Worm (Caenorhabditis elegans): Measurements from ENCODE around the gene zig-12.

Gene zig-12

DNA sequence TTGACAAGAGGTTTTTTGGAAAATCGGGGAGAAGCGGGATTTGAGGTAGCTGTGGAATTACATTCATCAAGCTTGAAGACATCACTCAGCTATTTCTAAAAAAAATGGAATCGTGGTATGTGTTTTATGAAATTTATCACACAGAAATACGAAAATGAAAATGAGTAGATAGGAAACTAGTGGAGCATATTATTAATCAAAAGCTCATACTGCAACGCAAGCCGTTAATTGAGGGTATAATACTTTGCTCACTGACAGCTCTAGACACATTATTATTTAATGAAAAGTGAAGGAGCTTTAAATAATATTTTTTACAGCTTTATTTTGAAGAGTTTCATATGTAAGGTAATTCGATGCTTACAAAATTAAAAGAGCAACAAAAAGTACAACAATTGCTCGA is 20.8 kb upstream of the zig-12 start, which contains the start of gene M02D8.7:
Gene M02D8.7 (minus strand): TSS at position 101 of the 400 bp plus-strand sequence.
- TF ChIP-seq hmg-4 (GFP tag; optimal IDR thresholded peaks at IDR 0.05) (no peak), ceh-36 (tag; optimal IDR thresholded peaks at IDR 0.05) (no peak), F13C5.2 (tag; optimal IDR thresholded peaks at IDR 0.05) (no peak), pes-1 (GFP tag; IDR thresholded peaks at IDR 0.05) (no peak), scrt-1 (GFP tag; IDR thresholded peaks at IDR 0.05) (no peak), hmbx-1 (tag; optimal IDR thresholded peaks at IDR 0.05) (no peak), aly-1 (tag; optimal IDR thresholded peaks at IDR 0.05) (no peak), ceh-13 (GFP tag; optimal IDR thresholded peaks at IDR 0.05) (no peak), tbx-37 (GFP tag; conservative IDR thresholded peaks at IDR 0.05) (no peak)

DNA sequence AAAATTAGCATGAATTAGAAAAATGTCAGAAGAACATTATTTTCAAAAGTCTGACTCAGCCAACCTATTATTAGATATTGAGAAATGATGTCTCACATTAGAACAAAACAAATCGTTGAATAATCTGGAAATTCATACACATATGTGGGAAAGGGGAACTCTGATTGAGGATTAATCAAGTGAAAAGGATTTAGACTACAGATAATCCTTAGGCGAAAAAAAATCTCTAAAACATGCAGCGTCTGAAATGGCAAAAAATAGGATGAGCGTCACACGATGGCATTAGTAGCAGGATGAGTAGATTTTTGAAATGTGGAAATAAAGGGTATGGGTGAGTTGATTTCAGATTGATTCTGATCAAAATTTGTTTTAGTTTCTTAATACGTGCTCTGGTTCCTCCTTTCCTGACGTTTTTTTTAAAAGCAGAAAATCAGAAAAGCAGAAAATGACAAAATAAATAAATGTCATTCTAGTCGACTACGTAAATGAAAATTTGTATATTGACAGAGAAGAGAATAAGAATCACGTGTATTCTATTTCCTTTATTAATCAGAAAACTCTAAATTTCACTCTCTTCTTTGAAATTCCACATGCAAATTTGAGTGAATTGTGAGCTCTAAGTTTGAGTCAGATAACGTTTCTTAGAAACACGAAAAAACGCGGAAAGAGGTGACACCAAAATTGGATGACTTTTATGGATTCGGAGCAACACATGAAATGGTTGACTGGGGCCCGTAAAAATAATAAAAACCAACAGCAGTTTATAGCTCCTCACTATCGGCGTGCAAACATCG is 19.3 kb upstream of the zig-12 start:
- TF ChIP-seq pes-1 (GFP tag; IDR thresholded peaks at IDR 0.05) (no peak), ceh-13 (GFP tag; optimal IDR thresholded peaks at IDR 0.05) (no peak), F13C5.2 (tag; optimal IDR thresholded peaks at IDR 0.05) (no peak), hmbx-1 (tag; optimal IDR thresholded peaks at IDR 0.05) (no peak), tbx-11 (GFP tag; IDR thresholded peaks at IDR 0.05) (no peak)

DNA sequence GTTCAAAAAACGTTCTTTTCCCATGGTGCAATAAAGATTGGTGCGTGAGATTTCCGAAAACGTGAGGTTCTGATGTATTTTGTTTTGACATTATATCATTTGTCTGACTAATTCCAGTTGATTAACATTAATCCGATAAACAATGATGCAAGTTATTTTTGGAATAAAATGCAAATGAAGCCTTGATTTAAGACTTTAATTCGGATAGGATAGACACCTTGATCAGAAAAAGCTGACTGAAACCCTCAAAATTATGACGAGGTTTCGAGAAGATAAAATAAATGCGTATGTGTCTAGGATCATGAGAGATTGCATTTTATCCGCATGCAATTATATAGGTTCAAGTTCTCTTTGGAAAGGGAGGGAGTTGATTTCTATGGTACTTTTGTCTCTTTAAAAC is 18.2 kb upstream of the zig-12 start:
- no peak for TF ChIP-seq hmg-4 (GFP tag; optimal IDR thresholded peaks at IDR 0.05)
- TF ChIP-seq ets-7 (tag; optimal IDR thresholded peaks at IDR 0.05), result no peak
- no peak for TF ChIP-seq tra-4 (tag; optimal IDR thresholded peaks at IDR 0.05)
- no peak for TF ChIP-seq sea-1 (GFP tag; conservative IDR thresholded peaks at IDR 0.05)
- no peak for TF ChIP-seq tbx-37 (GFP tag; conservative IDR thresholded peaks at IDR 0.05)
- TF ChIP-seq scrt-1 (GFP tag; IDR thresholded peaks at IDR 0.05), result no peak
- no peak for TF ChIP-seq pes-1 (GFP tag; IDR thresholded peaks at IDR 0.05)
- no peak for TF ChIP-seq F13C5.2 (tag; optimal IDR thresholded peaks at IDR 0.05)
- no peak for TF ChIP-seq ceh-13 (GFP tag; optimal IDR thresholded peaks at IDR 0.05)
- no peak for TF ChIP-seq tbx-11 (GFP tag; IDR thresholded peaks at IDR 0.05)
- no peak for TF ChIP-seq ama-1 (optimal IDR thresholded peaks at IDR 0.05)

DNA sequence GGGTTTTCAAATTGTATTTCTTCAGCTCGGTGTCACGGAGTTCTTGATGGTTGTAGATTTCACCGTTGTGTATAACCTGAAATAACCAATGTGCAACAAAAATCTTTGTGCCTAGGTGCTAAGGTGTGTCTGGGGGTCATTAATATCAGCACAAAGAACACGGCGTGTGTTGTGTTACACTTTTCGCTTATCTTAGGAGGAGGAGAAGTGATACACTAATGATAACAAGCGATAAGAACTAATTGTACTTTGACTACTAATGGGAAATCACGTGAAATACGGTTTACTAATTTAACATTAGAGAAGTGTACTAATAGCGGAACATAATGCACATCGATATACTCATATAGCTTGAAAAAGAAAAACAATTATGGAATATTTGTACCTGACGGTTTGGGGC is 13.5 kb upstream of the zig-12 start:
- TF ChIP-seq hnd-1 (tag; optimal IDR thresholded peaks at IDR 0.05), result no peak
- TF ChIP-seq ama-1 (optimal IDR thresholded peaks at IDR 0.05), result no peak
- TF ChIP-seq flt-1 (GFP tag; IDR thresholded peaks at IDR 0.05), result no peak
- no peak for TF ChIP-seq hmg-4 (GFP tag; optimal IDR thresholded peaks at IDR 0.05)
- TF ChIP-seq F13C5.2 (tag; optimal IDR thresholded peaks at IDR 0.05), result no peak
- no peak for TF ChIP-seq sea-1 (GFP tag; conservative IDR thresholded peaks at IDR 0.05)
- no peak for TF ChIP-seq B0310.2 (tag; optimal IDR thresholded peaks at IDR 0.05)
- no peak for TF ChIP-seq ceh-36 (tag; optimal IDR thresholded peaks at IDR 0.05)
- no peak for TF ChIP-seq hmbx-1 (tag; optimal IDR thresholded peaks at IDR 0.05)
- TF ChIP-seq ets-7 (tag; optimal IDR thresholded peaks at IDR 0.05), result no peak
- TF ChIP-seq tbx-37 (GFP tag; conservative IDR thresholded peaks at IDR 0.05), result no peak
- TF ChIP-seq aly-1 (tag; optimal IDR thresholded peaks at IDR 0.05), result no peak
- no peak for TF ChIP-seq tbx-11 (GFP tag; IDR thresholded peaks at IDR 0.05)
- no peak for TF ChIP-seq scrt-1 (GFP tag; IDR thresholded peaks at IDR 0.05)
- TF ChIP-seq ceh-13 (GFP tag; optimal IDR thresholded peaks at IDR 0.05), result no peak
- TF ChIP-seq tra-4 (tag; optimal IDR thresholded peaks at IDR 0.05), result no peak
- TF ChIP-seq pes-1 (GFP tag; IDR thresholded peaks at IDR 0.05), result no peak

DNA sequence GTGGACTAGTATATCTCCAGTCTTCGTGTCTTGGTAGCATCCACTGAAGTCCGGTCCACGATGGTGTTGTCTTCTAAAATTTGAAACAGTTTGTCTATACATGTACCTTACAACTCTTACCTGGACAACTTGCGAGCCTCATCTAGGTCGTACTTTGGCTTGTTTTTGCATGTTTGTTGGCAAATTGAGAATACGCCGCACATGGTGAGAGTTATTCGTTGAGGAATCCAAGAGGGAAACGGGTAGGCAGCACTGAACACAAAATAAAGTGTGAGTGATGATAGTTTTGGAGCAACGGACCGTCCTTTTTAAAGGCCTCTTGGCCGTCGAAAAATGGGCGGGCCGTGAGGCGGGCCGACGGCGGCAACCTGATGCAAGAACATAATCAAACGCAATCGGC is 13.0 kb upstream of the zig-12 start, which contains the start of gene asns-2:
Gene asns-2 (minus strand): TSS at position 282 of the 400 bp plus-strand sequence.
- TF ChIP-seq aly-1 (tag; optimal IDR thresholded peaks at IDR 0.05) (peak; percentile 13), ceh-36 (tag; optimal IDR thresholded peaks at IDR 0.05) (no peak)

DNA sequence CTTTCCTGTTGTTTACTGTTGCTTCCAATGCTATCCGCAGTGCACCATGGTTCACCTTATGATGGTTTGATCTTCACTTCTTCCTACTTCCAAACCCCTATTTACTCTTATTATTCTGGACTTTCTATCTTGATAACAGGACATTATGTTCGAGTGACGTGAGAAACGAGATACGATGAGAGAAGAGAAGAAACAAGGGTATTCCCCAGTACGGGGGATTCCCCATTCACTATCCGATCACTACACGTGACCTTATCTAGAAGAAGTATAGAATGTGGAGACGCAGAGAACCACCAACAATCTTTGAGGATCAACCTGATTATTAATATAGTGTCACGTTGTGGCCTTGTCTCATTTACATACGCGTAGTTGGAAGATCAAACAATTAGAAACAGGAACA is 11.2 kb upstream of the zig-12 start:
- TF ChIP-seq F13C5.2 (tag; optimal IDR thresholded peaks at IDR 0.05) (no peak), ceh-13 (GFP tag; optimal IDR thresholded peaks at IDR 0.05) (no peak), tbx-37 (GFP tag; conservative IDR thresholded peaks at IDR 0.05) (no peak), hmbx-1 (tag; optimal IDR thresholded peaks at IDR 0.05) (no peak), hmg-4 (GFP tag; optimal IDR thresholded peaks at IDR 0.05) (no peak), aly-1 (tag; optimal IDR thresholded peaks at IDR 0.05) (no peak), sea-1 (GFP tag; conservative IDR thresholded peaks at IDR 0.05) (no peak), ama-1 (optimal IDR thresholded peaks at IDR 0.05) (no peak), pes-1 (GFP tag; IDR thresholded peaks at IDR 0.05) (no peak), B0310.2 (tag; optimal IDR thresholded peaks at IDR 0.05) (no peak), flt-1 (GFP tag; IDR thresholded peaks at IDR 0.05) (no peak), ets-7 (tag; optimal IDR thresholded peaks at IDR 0.05) (no peak), hnd-1 (tag; optimal IDR thresholded peaks at IDR 0.05) (no peak), tbx-11 (GFP tag; IDR thresholded peaks at IDR 0.05) (no peak), ceh-36 (tag; optimal IDR thresholded peaks at IDR 0.05) (no peak), scrt-1 (GFP tag; IDR thresholded peaks at IDR 0.05) (no peak), tra-4 (tag; optimal IDR thresholded peaks at IDR 0.05) (no peak)

DNA sequence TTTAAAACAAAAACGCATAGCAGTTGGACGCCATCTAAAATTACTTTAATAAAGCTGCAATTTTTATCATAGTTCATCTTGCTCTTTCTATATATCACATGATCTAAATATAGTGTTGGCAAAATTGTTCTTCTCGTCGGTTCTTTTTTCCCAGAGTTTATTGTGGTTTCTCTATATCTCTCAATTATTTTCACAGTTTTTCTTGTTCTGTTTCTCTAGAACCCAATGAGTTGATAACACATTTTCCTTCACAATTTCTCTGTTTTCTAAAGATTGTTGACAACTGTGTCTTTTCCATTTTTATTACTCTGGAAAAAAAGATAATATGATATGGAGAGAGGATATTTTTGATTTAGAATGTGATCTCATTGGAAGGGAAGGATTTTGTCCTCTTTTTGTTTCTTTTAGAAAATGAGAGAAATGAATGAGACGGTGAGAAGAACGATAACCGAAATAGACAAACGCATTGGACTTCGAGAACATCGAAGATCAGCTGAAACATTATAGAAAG is 9.4 kb upstream of the zig-12 start:
- TF ChIP-seq ceh-13 (GFP tag; optimal IDR thresholded peaks at IDR 0.05), result no peak

DNA sequence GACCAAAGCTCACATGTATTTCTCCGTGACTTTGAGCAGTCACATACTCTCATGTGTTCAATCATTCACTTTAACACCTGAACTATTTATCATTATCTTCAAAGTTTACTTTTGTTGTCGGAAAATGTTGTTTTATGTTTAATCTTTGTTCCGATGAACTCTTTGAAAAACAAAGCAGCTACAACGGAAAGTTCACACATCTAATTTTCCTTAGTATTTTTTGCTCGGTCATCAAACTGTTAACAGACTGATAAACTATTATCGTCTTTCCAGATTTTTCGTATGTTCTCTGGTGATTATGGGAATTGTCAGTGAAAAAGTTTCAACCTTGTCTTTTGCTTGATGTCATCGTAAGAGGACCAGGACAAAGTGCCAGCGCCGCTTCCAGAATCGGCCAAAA is 7.7 kb upstream of the zig-12 start:
- no peak for TF ChIP-seq ceh-13 (GFP tag; optimal IDR thresholded peaks at IDR 0.05)
- TF ChIP-seq hnd-1 (tag; optimal IDR thresholded peaks at IDR 0.05), result no peak
- no peak for TF ChIP-seq F13C5.2 (tag; optimal IDR thresholded peaks at IDR 0.05)
